Fruit fly (Drosophila melanogaster): ENCODE measurements around the gene CG12420.

The CG12420 gene

dm6 chr3R:10272695-10273094 lies 50.2 kb downstream of the CG12420 start:
- peak; percentile 45 for TF ChIP-seq Hr4 (GFP tag; optimal IDR thresholded peaks at IDR 0.05)
- peak; percentile 11 for TF ChIP-seq CG11762 (GFP tag; optimal IDR thresholded peaks at IDR 0.05; ENCODE audit: insufficient read depth)
- TF ChIP-seq pdm3 (GFP tag; optimal IDR thresholded peaks at IDR 0.05) = peak; percentile 36
- TF ChIP-seq Hr39 (GFP tag; optimal IDR thresholded peaks at IDR 0.05) = no peak
- TF ChIP-seq Eip78C (GFP tag) = peak; percentile 51
- TF ChIP-seq dac (GFP tag; optimal IDR thresholded peaks at IDR 0.05) = no peak
- TF ChIP-seq CG11294 (GFP tag; IDR thresholded peaks at IDR 0.05) = peak; percentile 35; the same call in 1 of the 2 replicates
- no peak for TF ChIP-seq dsx (GFP tag; optimal IDR thresholded peaks at IDR 0.05; ENCODE audit: poor library complexity, severe bottlenecking)
- peak; percentile 60 for TF ChIP-seq CG32006 (GFP tag; optimal IDR thresholded peaks at IDR 0.05)
- TF ChIP-seq CG8119 (GFP tag; IDR thresholded peaks at IDR 0.05) = peak; percentile 55; the same call in 1 of the 3 replicates
- TF ChIP-seq CG15336 (GFP tag; IDR thresholded peaks at IDR 0.05) = peak; percentile 67
- no peak for TF ChIP-seq Sox102F (GFP tag; optimal IDR thresholded peaks at IDR 0.05)
- no peak for TF ChIP-seq Sox15 (GFP tag; optimal IDR thresholded peaks at IDR 0.05)
- peak; percentile 69 for TF ChIP-seq CG6163 (GFP tag; IDR thresholded peaks at IDR 0.05)
- peak; percentile 80 for TF ChIP-seq eg (GFP tag; IDR thresholded peaks at IDR 0.05)
- TF ChIP-seq CG6276 (GFP tag; optimal IDR thresholded peaks at IDR 0.05) = peak; percentile 43
- peak; percentile 57 for TF ChIP-seq net (GFP tag; optimal IDR thresholded peaks at IDR 0.05)
- peak; percentile 9 for TF ChIP-seq CG3919 (GFP tag; optimal IDR thresholded peaks at IDR 0.05)
- peak; percentile 44 for TF ChIP-seq OdsH (GFP tag; optimal IDR thresholded peaks at IDR 0.05)
- peak; percentile 16 for TF ChIP-seq CG10631 (GFP tag; optimal IDR thresholded peaks at IDR 0.05)
- peak in 1 of 2 experiments; percentile 30 for TF ChIP-seq salr (GFP tag; optimal IDR thresholded peaks at IDR 0.05)
- no peak for TF ChIP-seq CG7368 (GFP tag; optimal IDR thresholded peaks at IDR 0.05)

All from whole organism, prepupa.